Worm (Caenorhabditis elegans) whole organism, young adult: ENCODE data around the gene F08F3.1.

Source experiments
- B0019.2 ChIP-seq: fragments of 200-800 bp; sonication (Bioruptor generic); conservative IDR thresholded peaks from 2 replicates; pipeline ENCODE4 v1.3.6; 2022; ENCODE audit warnings: missing genetic modification reagents, missing genetic modification characterization, missing compliant biosample characterization
- C17E4.6 ChIP-seq: fragments of 200-800 bp; sonication (Bioruptor generic); IDR thresholded peaks from 2 replicates; pipeline ENCODE4 v1.3.6; 2022; ENCODE audit warnings: missing genetic modification reagents, missing genetic modification characterization, missing compliant biosample characterization
- D2030.7 ChIP-seq: fragments of 200-800 bp; sonication (Bioruptor generic); IDR thresholded peaks from 2 replicates; pipeline ENCODE4 v1.3.6; 2022; ENCODE audit warnings: missing genetic modification reagents, missing genetic modification characterization, missing compliant biosample characterization
- F23B12.7 ChIP-seq: sonication (generic microtip); optimal IDR thresholded peaks from 2 replicates; lab custom pipeline; 2017; ENCODE audit warnings: missing genetic modification characterization, mild to moderate bottlenecking, missing compliant biosample characterization, antibody characterized with exemption, moderate library complexity; ENCODE audit not compliant: insufficient read depth
- F33H1.4 ChIP-seq: fragments of 200-800 bp; sonication (Bioruptor generic); IDR thresholded peaks from 2 replicates; pipeline ENCODE4 v1.3.6; 2022; ENCODE audit warnings: missing genetic modification reagents, missing genetic modification characterization, missing compliant biosample characterization
- F49E8.2 ChIP-seq: sonication (generic microtip); optimal IDR thresholded peaks from 3 replicates; lab custom pipeline; 2017; ENCODE audit warnings: missing genetic modification characterization, mild to moderate bottlenecking, missing compliant biosample characterization, antibody characterized with exemption, moderate library complexity; ENCODE audit not compliant: insufficient read depth
- F57A8.1 ChIP-seq: fragments of 200-800 bp; sonication (Bioruptor generic); optimal IDR thresholded peaks from 2 replicates; lab custom pipeline; 2018; ENCODE audit warnings: mild to moderate bottlenecking, missing genetic modification characterization, moderate library complexity, missing compliant biosample characterization
- K11D2.4 ChIP-seq: fragments of 200-800 bp; sonication (Bioruptor generic); IDR thresholded peaks from 2 replicates; pipeline ENCODE4 v1.3.6; 2022; ENCODE audit warnings: missing genetic modification reagents, missing genetic modification characterization, missing compliant biosample characterization
- Y56A3A.18 ChIP-seq: fragments of 200-800 bp; sonication (Bioruptor generic); IDR thresholded peaks from 2 replicates; pipeline ENCODE4 v1.3.6; 2022; ENCODE audit warnings: missing genetic modification reagents, missing genetic modification characterization, missing compliant biosample characterization
- Y67H2A.10 ChIP-seq: fragments of 200-800 bp; sonication (Bioruptor generic); conservative IDR thresholded peaks from 2 replicates; pipeline ENCODE4 v1.3.6; 2022; ENCODE audit warnings: missing genetic modification reagents, missing genetic modification characterization, missing compliant biosample characterization
- Y79H2A.3 ChIP-seq: fragments of 200-800 bp; sonication (Bioruptor generic); conservative IDR thresholded peaks from 2 replicates; pipeline ENCODE4 v1.3.6; 2022; ENCODE audit warnings: missing genetic modification reagents, missing genetic modification characterization, missing compliant biosample characterization
- akir-1 ChIP-seq: fragments of 200-800 bp; sonication (Bioruptor generic); optimal IDR thresholded peaks from 2 replicates; lab custom pipeline; 2018; ENCODE audit warnings: mild to moderate bottlenecking, missing genetic modification characterization, moderate library complexity, missing compliant biosample characterization
- ama-1 ChIP-seq, 3 experiments: fragments of 150-350 bp in 1 of 3; sonication (generic microtip) in 2 of 3; optimal IDR thresholded peaks; 2 replicates each; lab custom pipeline; 2014 to 2018; ENCODE audit warnings: missing biosample characterization in 2 of 3, missing genetic modification characterization in 2 of 3, missing genetic modification reagents in 2 of 3
- aptf-3 ChIP-seq: fragments of 200-800 bp; sonication (Bioruptor generic); IDR thresholded peaks from 2 replicates; pipeline ENCODE4 v1.3.6; 2022; ENCODE audit warnings: missing genetic modification characterization, missing compliant biosample characterization
- atf-7 ChIP-seq: sonication (generic microtip); optimal IDR thresholded peaks from 2 replicates; lab custom pipeline; 2017; ENCODE audit warnings: mild to moderate bottlenecking, missing genetic modification characterization, missing compliant biosample characterization
- attf-6 ChIP-seq: fragments of 200-800 bp; sonication (Bioruptor generic); IDR thresholded peaks from 2 replicates; pipeline ENCODE4 v1.3.6; 2022; ENCODE audit warnings: missing genetic modification reagents, missing genetic modification characterization, missing compliant biosample characterization
- cebp-2 ChIP-seq: fragments of 200-800 bp; sonication (Bioruptor generic); IDR thresholded peaks from 2 replicates; pipeline ENCODE4 v1.3.6; 2022; ENCODE audit warnings: missing genetic modification characterization, missing compliant biosample characterization
- ceh-100 ChIP-seq: fragments of 200-800 bp; sonication (Bioruptor generic); IDR thresholded peaks from 2 replicates; pipeline ENCODE4 v1.3.6; 2022; ENCODE audit warnings: missing genetic modification reagents, missing genetic modification characterization, missing compliant biosample characterization
- chd-7 ChIP-seq: sonication (generic microtip); optimal IDR thresholded peaks from 2 replicates; lab custom pipeline; 2016; ENCODE audit warnings: mild to moderate bottlenecking, missing genetic modification characterization, moderate library complexity, missing compliant biosample characterization
- die-1 ChIP-seq: sonication (generic microtip); optimal IDR thresholded peaks from 2 replicates; lab custom pipeline; 2016; ENCODE audit warnings: missing genotype, mild to moderate bottlenecking, missing genetic modification characterization, missing compliant biosample characterization
- egrh-3 ChIP-seq: fragments of 200-800 bp; sonication (Bioruptor generic); IDR thresholded peaks from 2 replicates; pipeline ENCODE4 v1.3.6; 2022; ENCODE audit warnings: missing genetic modification reagents, missing genetic modification characterization, missing compliant biosample characterization
- gei-17 ChIP-seq: fragments of 200-800 bp; sonication (Bioruptor generic); optimal IDR thresholded peaks from 2 replicates; lab custom pipeline; 2018; ENCODE audit warnings: mild to moderate bottlenecking, missing genetic modification characterization, missing compliant biosample characterization
- him-1 ChIP-seq: sonication (generic microtip); optimal IDR thresholded peaks from 2 replicates; lab custom pipeline; 2016; ENCODE audit warnings: missing genotype, missing genetic modification reagents, missing genetic modification characterization, missing compliant biosample characterization
- hmg-1.2 ChIP-seq: fragments of 200-800 bp; sonication (Bioruptor generic); IDR thresholded peaks from 2 replicates; pipeline ENCODE4 v1.3.6; 2022; ENCODE audit warnings: missing genetic modification reagents, missing genetic modification characterization, missing compliant biosample characterization
- hmg-20 ChIP-seq: fragments of 200-800 bp; sonication (Bioruptor generic); IDR thresholded peaks from 2 replicates; pipeline ENCODE4 v1.3.6; 2022; ENCODE audit warnings: missing genetic modification reagents, missing genetic modification characterization, missing compliant biosample characterization
- lin-54 ChIP-seq: fragments of 200-800 bp; sonication (Bioruptor generic); optimal IDR thresholded peaks from 2 replicates; lab custom pipeline; 2018; ENCODE audit warnings: mild to moderate bottlenecking, missing genetic modification characterization, missing compliant biosample characterization
- madf-6 ChIP-seq: fragments of 200-800 bp; sonication (Bioruptor generic); IDR thresholded peaks from 2 replicates; pipeline ENCODE4 v1.3.6; 2022; ENCODE audit warnings: missing genetic modification reagents, missing genetic modification characterization, missing compliant biosample characterization
- mcd-1 ChIP-seq: fragments of 200-800 bp; sonication (Bioruptor generic); IDR thresholded peaks from 2 replicates; pipeline ENCODE4 v1.3.6; 2022; ENCODE audit warnings: missing genetic modification reagents, missing genetic modification characterization, missing compliant biosample characterization
- mes-4 ChIP-seq: sonication (generic microtip); optimal IDR thresholded peaks from 2 replicates; lab custom pipeline; 2016; ENCODE audit warnings: missing genotype, missing genetic modification characterization, missing compliant biosample characterization
- mxl-1 ChIP-seq: sonication (generic microtip); optimal IDR thresholded peaks from 2 replicates; lab custom pipeline; 2016; ENCODE audit warnings: missing genetic modification characterization, missing compliant biosample characterization
- nhr-120 ChIP-seq: fragments of 200-800 bp; sonication (Bioruptor generic); IDR thresholded peaks from 2 replicates; pipeline ENCODE4 v1.3.6; 2022; ENCODE audit warnings: missing genetic modification characterization, missing compliant biosample characterization
- nhr-80 ChIP-seq: sonication (generic microtip); optimal IDR thresholded peaks from 2 replicates; lab custom pipeline; 2016; ENCODE audit warnings: missing genetic modification characterization, missing compliant biosample characterization
- rec-8 ChIP-seq, 2 experiments: sonication (generic microtip); optimal IDR thresholded peaks; 2 replicates each; lab custom pipeline; 2016; ENCODE audit warnings: mild to moderate bottlenecking in 2 of 2, missing genetic modification characterization in 2 of 2, missing genetic modification reagents in 2 of 2, missing genotype in 2 of 2, missing biosample characterization in 1 of 2, missing compliant biosample characterization in 1 of 2, moderate library complexity in 1 of 2
- snpc-1.3 ChIP-seq: sonication (generic microtip); optimal IDR thresholded peaks from 2 replicates; lab custom pipeline; 2017; ENCODE audit warnings: missing genetic modification characterization, mild to moderate bottlenecking, missing compliant biosample characterization, antibody characterized with exemption, moderate library complexity, missing genotype, missing genetic modification reagents; ENCODE audit not compliant: insufficient read depth
- tbx-9 ChIP-seq: sonication (generic microtip); optimal IDR thresholded peaks from 2 replicates; lab custom pipeline; 2016; ENCODE audit warnings: borderline replicate concordance, missing genetic modification characterization, inconsistent platforms, missing compliant biosample characterization
- xnd-1 ChIP-seq: sonication (generic microtip); optimal IDR thresholded peaks from 2 replicates; lab custom pipeline; 2016; ENCODE audit warnings: missing genotype, missing genetic modification reagents, missing genetic modification characterization, missing compliant biosample characterization
- zim-3 ChIP-seq: sonication (generic microtip); optimal IDR thresholded peaks from 2 replicates; lab custom pipeline; 2017; ENCODE audit warnings: mild to moderate bottlenecking, missing genetic modification characterization, moderate library complexity, missing compliant biosample characterization
- ztf-18 ChIP-seq: sonication (generic microtip); optimal IDR thresholded peaks from 2 replicates; lab custom pipeline; 2016; ENCODE audit warnings: missing genotype, mild to moderate bottlenecking, missing genetic modification characterization, missing compliant biosample characterization
- ztf-26 ChIP-seq: sonication (generic microtip); optimal IDR thresholded peaks from 2 replicates; lab custom pipeline; 2017; ENCODE audit warnings: missing genetic modification characterization, missing compliant biosample characterization
- ztf-28 ChIP-seq: fragments of 200-800 bp; sonication (Bioruptor generic); IDR thresholded peaks from 2 replicates; pipeline ENCODE4 v1.3.6; 2022; ENCODE audit warnings: missing genetic modification reagents, missing genetic modification characterization, missing compliant biosample characterization

F08F3.1 gene

ce11 chrV:5439068-5439467, 6.9 kb upstream of the F08F3.1 start, which contains the start of gene snpc-1.3:
TSS of gene snpc-1.3 (minus strand) at chrV:5439168.
- TF ChIP-seq mes-4 (tag; lab: Kevin White, UChicago): no peak
- TF ChIP-seq D2030.7 (GFP tag; lab: Robert Waterston, UW): no peak
- TF ChIP-seq zim-3: no peak
- no peak for TF ChIP-seq egrh-3 (GFP tag; lab: Robert Waterston, UW)
- no peak for TF ChIP-seq mxl-1 (tag; lab: Kevin White, UChicago)
- no peak for TF ChIP-seq nhr-80 (tag; lab: Kevin White, UChicago)
- no peak for TF ChIP-seq hmg-20 (GFP tag; lab: Robert Waterston, UW)
- TF ChIP-seq attf-6: no peak
- TF ChIP-seq die-1: no peak

ce11 chrV:5442366-5442765, 3.6 kb upstream of the F08F3.1 start:
- TF ChIP-seq Y79H2A.3 (GFP tag; lab: Robert Waterston, UW) (no peak), him-1 (tag; lab: Kevin White, UChicago) (no peak), ztf-28 (GFP tag; lab: Robert Waterston, UW) (no peak), D2030.7 (GFP tag; lab: Robert Waterston, UW) (no peak), Y56A3A.18 (GFP tag; lab: Robert Waterston, UW) (no peak), ama-1 (optimal IDR thresholded peaks at IDR 0.05; lab: Kevin White, UChicago) (no peak), ama-1 (GFP tag; optimal IDR thresholded peaks at IDR 0.05; lab: Kevin White, UChicago) (no peak), egrh-3 (GFP tag; lab: Robert Waterston, UW) (no peak), akir-1 (no peak), K11D2.4 (GFP tag; lab: Robert Waterston, UW) (no peak), ztf-18 (tag; lab: Kevin White, UChicago) (no peak), mcd-1 (GFP tag; lab: Robert Waterston, UW) (no peak), aptf-3 (no peak), F23B12.7 (tag; lab: Kevin White, UChicago) (no peak), C17E4.6 (GFP tag; lab: Robert Waterston, UW) (no peak), lin-54 (GFP tag; lab: Kevin White, UChicago) (no peak), ztf-26 (no peak), F33H1.4 (no peak)

- no peak for TF ChIP-seq gei-17 (GFP tag; lab: Kevin White, UChicago)
- TF ChIP-seq nhr-120: no peak
- TF ChIP-seq cebp-2 (GFP tag; lab: Robert Waterston, UW): no peak
- TF ChIP-seq mcd-1 (GFP tag; lab: Robert Waterston, UW): no peak
- no peak for TF ChIP-seq lin-54 (GFP tag; lab: Kevin White, UChicago)
- TF ChIP-seq rec-8 (tag; optimal IDR thresholded peaks at IDR 0.05; lab: Kevin White, UChicago): no peak
- TF ChIP-seq tbx-9 (tag; lab: Kevin White, UChicago): no peak
- no peak for TF ChIP-seq xnd-1
- TF ChIP-seq ceh-100 (GFP tag; lab: Robert Waterston, UW): no peak
- TF ChIP-seq hmg-1.2 (GFP tag; lab: Robert Waterston, UW): no peak
- no peak for TF ChIP-seq atf-7 (tag; lab: Kevin White, UChicago)
- TF ChIP-seq hmg-20 (GFP tag; lab: Robert Waterston, UW): no peak
- no peak for TF ChIP-seq madf-6
- TF ChIP-seq F49E8.2: no peak
Measured at ce11 chrV:5444037-5444436, 1.9 kb upstream of the F08F3.1 start.

- TF ChIP-seq F57A8.1 (no peak), Y67H2A.10 (GFP tag; lab: Robert Waterston, UW) (no peak), mes-4 (tag; lab: Kevin White, UChicago) (no peak), chd-7 (tag; lab: Kevin White, UChicago) (no peak), snpc-1.3 (tag; lab: Kevin White, UChicago) (no peak), B0019.2 (GFP tag; lab: Robert Waterston, UW) (no peak)
Measured at ce11 chrV:5447057-5447456, 1.1 kb downstream of the F08F3.1 start.
